Worm (Caenorhabditis elegans) whole organism, L3 larva: ENCODE measurements around the gene C34D10.5.

ENCODE experiments used
- egl-5 ChIP-seq: fragments of 150-350 bp; optimal IDR thresholded peaks from 2 replicates; lab custom pipeline; 2017; ENCODE audit warnings: missing biosample characterization, missing genetic modification reagents, missing genetic modification characterization, inconsistent platforms
- elt-3 ChIP-seq, 3 experiments: fragments of 150-350 bp in 1 of 3; sonication (generic microtip) in 2 of 3; optimal IDR thresholded peaks; 2 replicates in 2 of 3; 4 replicates in 1 of 3; lab custom pipeline; 2014 to 2017; ENCODE audit warnings: missing biosample characterization in 3 of 3, missing genetic modification characterization in 3 of 3
- nhr-67 ChIP-seq: fragments of 150-350 bp; optimal IDR thresholded peaks from 2 replicates; lab custom pipeline; 2014; ENCODE audit warnings: missing biosample characterization, missing genetic modification characterization
- pqm-1 ChIP-seq: fragments of 150-350 bp; optimal IDR thresholded peaks from 2 replicates; lab custom pipeline; 2017; ENCODE audit warnings: missing biosample characterization, missing genetic modification characterization, inconsistent platforms

DNA sequence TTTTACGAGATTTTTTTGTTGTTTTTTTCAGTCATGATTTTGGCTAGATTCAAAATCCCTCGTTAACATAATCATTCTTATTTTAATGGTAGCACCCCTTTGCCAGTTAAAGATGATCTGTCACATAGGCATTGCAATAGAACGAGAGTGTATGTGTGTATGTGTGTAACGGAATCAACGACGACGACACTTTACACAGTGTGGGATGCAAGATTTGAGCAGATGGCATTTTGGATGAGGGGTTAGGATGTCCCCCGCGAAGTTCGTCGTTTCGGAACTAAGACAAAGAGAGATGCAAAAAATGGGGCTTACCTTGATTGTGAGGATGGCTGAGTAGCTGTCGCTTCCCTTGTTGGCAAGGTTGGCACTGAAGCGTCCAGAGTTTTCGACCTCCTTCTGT lies 34.2 kb downstream of the C34D10.5 start:
- TF ChIP-seq elt-3 (tag; optimal IDR thresholded peaks at IDR 0.05; lab: Kevin White, UChicago) (no peak), egl-5 (tag; lab: Kevin White, UChicago) (no peak), nhr-67 (tag; lab: Kevin White, UChicago) (no peak), pqm-1 (no peak)
